Worm (Caenorhabditis elegans) whole organism, L2 larva: ENCODE data around the gene R166.3.

Source experiments
- C34F6.9 ChIP-seq: fragments of 150-350 bp; optimal IDR thresholded peaks from 2 replicates; lab custom pipeline; 2014; ENCODE audit warnings: missing biosample characterization, missing genetic modification characterization
- F13H6.1 ChIP-seq: sonication (generic microtip); optimal IDR thresholded peaks from 2 replicates; lab custom pipeline; 2016; ENCODE audit warnings: missing genetic modification characterization, missing compliant biosample characterization
- R02D3.7 ChIP-seq: fragments of 150-350 bp; optimal IDR thresholded peaks from 2 replicates; lab custom pipeline; 2014; ENCODE audit warnings: missing biosample characterization, missing genetic modification characterization
- Y55F3AM.14 ChIP-seq: fragments of 200-800 bp; sonication (Bioruptor generic); optimal IDR thresholded peaks from 2 replicates; lab custom pipeline; 2018; ENCODE audit warnings: mild to moderate bottlenecking, missing genetic modification characterization, missing compliant biosample characterization
- ZK546.5 ChIP-seq: sonication (generic microtip); optimal IDR thresholded peaks from 2 replicates; lab custom pipeline; 2017; ENCODE audit warnings: missing biosample characterization, missing genetic modification characterization
- alr-1 ChIP-seq: fragments of 150-350 bp; optimal IDR thresholded peaks from 2 replicates; lab custom pipeline; 2014; ENCODE audit warnings: missing biosample characterization, missing genetic modification characterization
- aly-2 ChIP-seq: fragments of 150-350 bp; optimal IDR thresholded peaks from 2 replicates; lab custom pipeline; 2014; ENCODE audit warnings: missing biosample characterization, missing genetic modification characterization
- ama-1 ChIP-seq: fragments of 150-350 bp; optimal IDR thresholded peaks from 2 replicates; lab custom pipeline; 2018; ENCODE audit warnings: inconsistent platforms
- blmp-1 ChIP-seq: sonication (generic microtip); optimal IDR thresholded peaks from 2 replicates; lab custom pipeline; 2017; ENCODE audit warnings: missing genetic modification characterization, mild to moderate bottlenecking, missing compliant biosample characterization, antibody characterized with exemption, moderate library complexity; ENCODE audit not compliant: insufficient read depth
- ceh-16 ChIP-seq: fragments of 150-350 bp; optimal IDR thresholded peaks from 2 replicates; lab custom pipeline; 2014; ENCODE audit warnings: missing biosample characterization, missing genetic modification characterization
- ceh-82 ChIP-seq: fragments of 150-350 bp; optimal IDR thresholded peaks from 2 replicates; lab custom pipeline; 2014; ENCODE audit warnings: missing biosample characterization, missing genetic modification characterization
- crh-2 ChIP-seq: sonication (generic microtip); optimal IDR thresholded peaks from 2 replicates; lab custom pipeline; 2017; ENCODE audit warnings: missing biosample characterization, missing genetic modification characterization
- dmd-4 ChIP-seq: sonication (generic microtip); optimal IDR thresholded peaks from 2 replicates; lab custom pipeline; 2017; ENCODE audit warnings: missing biosample characterization, missing genetic modification characterization
- egl-27 ChIP-seq: sonication (generic microtip); optimal IDR thresholded peaks from 3 replicates; lab custom pipeline; 2017; ENCODE audit warnings: missing biosample characterization, missing genetic modification reagents, missing genetic modification characterization
- elt-1 ChIP-seq: fragments of 150-350 bp; optimal IDR thresholded peaks from 2 replicates; lab custom pipeline; 2014; ENCODE audit warnings: missing biosample characterization, missing genetic modification characterization
- elt-3 ChIP-seq: sonication (generic microtip); optimal IDR thresholded peaks from 2 replicates; lab custom pipeline; 2017; ENCODE audit warnings: missing biosample characterization, missing genetic modification characterization
- fos-1 ChIP-seq: fragments of 150-350 bp; optimal IDR thresholded peaks from 2 replicates; lab custom pipeline; 2014; ENCODE audit warnings: missing biosample characterization, missing genetic modification characterization
- gmeb-1 ChIP-seq: fragments of 150-350 bp; optimal IDR thresholded peaks from 2 replicates; lab custom pipeline; 2014; ENCODE audit warnings: missing biosample characterization, missing genetic modification characterization
- lin-11 ChIP-seq: fragments of 150-350 bp; sonication (generic microtip); optimal IDR thresholded peaks from 2 replicates; lab custom pipeline; 2014; ENCODE audit warnings: missing biosample characterization, missing genetic modification characterization, inconsistent platforms, mixed read lengths
- lin-13 ChIP-seq: fragments of 150-350 bp; optimal IDR thresholded peaks from 2 replicates; lab custom pipeline; 2014; ENCODE audit warnings: missing biosample characterization, missing genetic modification reagents, missing genetic modification characterization
- lin-39 ChIP-seq: fragments of 150-350 bp; optimal IDR thresholded peaks from 2 replicates; lab custom pipeline; 2014; ENCODE audit warnings: missing biosample characterization, missing genetic modification reagents, missing genetic modification characterization
- lsy-2 ChIP-seq, 2 experiments: fragments of 150-350 bp in 1 of 2; sonication (generic microtip) in 1 of 2; optimal IDR thresholded peaks; 2 replicates each; lab custom pipeline; 2014 to 2017; ENCODE audit warnings: missing biosample characterization in 2 of 2, missing genetic modification characterization in 2 of 2
- mab-5 ChIP-seq: fragments of 150-350 bp; optimal IDR thresholded peaks from 2 replicates; lab custom pipeline; 2014; ENCODE audit warnings: missing biosample characterization, missing genetic modification characterization
- mbf-1 ChIP-seq: sonication (generic microtip); optimal IDR thresholded peaks from 2 replicates; lab custom pipeline; 2017; ENCODE audit warnings: missing biosample characterization, missing genetic modification characterization
- mdl-1 ChIP-seq, 2 experiments: fragments of 150-350 bp in 1 of 2; sonication (generic microtip) in 1 of 2; optimal IDR thresholded peaks; 2 replicates each; lab custom pipeline; 2017; ENCODE audit warnings: missing biosample characterization in 2 of 2, missing genetic modification characterization in 2 of 2
- nhr-10 ChIP-seq: sonication (generic microtip); optimal IDR thresholded peaks from 2 replicates; lab custom pipeline; 2017; ENCODE audit warnings: missing biosample characterization, missing genetic modification characterization
- nhr-11 ChIP-seq: fragments of 150-350 bp; optimal IDR thresholded peaks from 2 replicates; lab custom pipeline; 2014; ENCODE audit warnings: missing biosample characterization, missing genetic modification characterization
- nhr-129 ChIP-seq: fragments of 150-350 bp; optimal IDR thresholded peaks from 2 replicates; lab custom pipeline; 2014; ENCODE audit warnings: missing biosample characterization, missing genetic modification characterization
- nhr-21 ChIP-seq: fragments of 150-350 bp; optimal IDR thresholded peaks from 2 replicates; lab custom pipeline; 2014; ENCODE audit warnings: missing biosample characterization, missing genetic modification characterization
- nhr-23 ChIP-seq: fragments of 150-350 bp; optimal IDR thresholded peaks from 2 replicates; lab custom pipeline; 2014; ENCODE audit warnings: missing biosample characterization, missing genetic modification reagents, missing genetic modification characterization
- nhr-237 ChIP-seq: fragments of 150-350 bp; optimal IDR thresholded peaks from 2 replicates; lab custom pipeline; 2014; ENCODE audit warnings: missing biosample characterization, missing genetic modification characterization
- nhr-25 ChIP-seq: fragments of 150-350 bp; sonication (generic microtip); optimal IDR thresholded peaks from 3 replicates; lab custom pipeline; 2014; ENCODE audit warnings: missing biosample characterization, missing genetic modification characterization
- nhr-6 ChIP-seq: fragments of 150-350 bp; optimal IDR thresholded peaks from 2 replicates; lab custom pipeline; 2014; ENCODE audit warnings: missing biosample characterization, missing genetic modification characterization
- nhr-77 ChIP-seq: fragments of 150-350 bp; optimal IDR thresholded peaks from 2 replicates; lab custom pipeline; 2014; ENCODE audit warnings: missing biosample characterization, missing genetic modification characterization
- peb-1 ChIP-seq: fragments of 150-350 bp; optimal IDR thresholded peaks from 2 replicates; lab custom pipeline; 2014; ENCODE audit warnings: missing biosample characterization, missing genetic modification characterization
- sem-4 ChIP-seq: fragments of 150-350 bp; optimal IDR thresholded peaks from 2 replicates; lab custom pipeline; 2014; ENCODE audit warnings: missing biosample characterization, missing genetic modification reagents, missing genetic modification characterization
- skn-1 ChIP-seq: sonication (generic microtip); optimal IDR thresholded peaks from 2 replicates; lab custom pipeline; 2017; ENCODE audit warnings: missing biosample characterization, missing genetic modification characterization
- sma-3 ChIP-seq: sonication (generic microtip); optimal IDR thresholded peaks from 2 replicates; lab custom pipeline; 2016; ENCODE audit warnings: missing genetic modification reagents, missing genetic modification characterization, missing compliant biosample characterization
- sma-9 ChIP-seq, 2 experiments: fragments of 150-350 bp in 1 of 2; sonication (generic microtip) in 1 of 2; optimal IDR thresholded peaks; 2 replicates each; lab custom pipeline; 2014 to 2016; ENCODE audit warnings: missing genetic modification characterization in 2 of 2, mild to moderate bottlenecking in 1 of 2, missing biosample characterization in 1 of 2, missing compliant biosample characterization in 1 of 2, missing genetic modification reagents in 1 of 2, moderate library complexity in 1 of 2
- snpc-4 ChIP-seq: fragments of 150-350 bp; optimal IDR thresholded peaks from 2 replicates; lab custom pipeline; 2014; ENCODE audit warnings: missing biosample characterization, missing genetic modification characterization
- unc-39 ChIP-seq: fragments of 150-350 bp; optimal IDR thresholded peaks from 2 replicates; lab custom pipeline; 2014; ENCODE audit warnings: missing biosample characterization, missing genetic modification characterization
- unc-55 ChIP-seq: fragments of 150-350 bp; sonication (generic microtip); optimal IDR thresholded peaks from 3 replicates; lab custom pipeline; 2014; ENCODE audit warnings: missing biosample characterization, missing genetic modification reagents, missing genetic modification characterization
- unc-62 ChIP-seq: fragments of 150-350 bp; optimal IDR thresholded peaks from 2 replicates; lab custom pipeline; 2014; ENCODE audit warnings: missing biosample characterization, missing genetic modification reagents, missing genetic modification characterization
- zag-1 ChIP-seq: fragments of 150-350 bp; optimal IDR thresholded peaks from 2 replicates; lab custom pipeline; 2014; ENCODE audit warnings: missing biosample characterization, missing genetic modification characterization
- ztf-1 ChIP-seq: fragments of 200-800 bp; sonication (Bioruptor generic); conservative IDR thresholded peaks from 2 replicates; pipeline ENCODE4 v1.3.6; 2022; ENCODE audit warnings: missing genetic modification characterization, missing compliant biosample characterization
- ztf-11 ChIP-seq: sonication (generic microtip); optimal IDR thresholded peaks from 2 replicates; lab custom pipeline; 2017; ENCODE audit warnings: missing biosample characterization, missing genetic modification characterization
- ztf-4 ChIP-seq: fragments of 150-350 bp; optimal IDR thresholded peaks from 2 replicates; lab custom pipeline; 2014; ENCODE audit warnings: missing biosample characterization, missing genetic modification characterization

The R166.3 gene

ce11 chrII:10563368-10563767 lies 24.2 kb upstream of the R166.3 start, which contains the start of gene cdc-48.1 (continued):
- TF ChIP-seq mbf-1 (tag; lab: Kevin White, UChicago) (peak; percentile 70), mab-5 (tag; lab: Kevin White, UChicago) (peak; percentile 98), nhr-237 (tag; lab: Kevin White, UChicago) (peak; percentile 93), ceh-82 (tag; lab: Kevin White, UChicago) (peak; percentile 98), lin-13 (peak; percentile 100), nhr-21 (tag; lab: Kevin White, UChicago) (peak; percentile 100)
- TF ChIP-seq, all 48 proteins: peak for 46

DNA sequence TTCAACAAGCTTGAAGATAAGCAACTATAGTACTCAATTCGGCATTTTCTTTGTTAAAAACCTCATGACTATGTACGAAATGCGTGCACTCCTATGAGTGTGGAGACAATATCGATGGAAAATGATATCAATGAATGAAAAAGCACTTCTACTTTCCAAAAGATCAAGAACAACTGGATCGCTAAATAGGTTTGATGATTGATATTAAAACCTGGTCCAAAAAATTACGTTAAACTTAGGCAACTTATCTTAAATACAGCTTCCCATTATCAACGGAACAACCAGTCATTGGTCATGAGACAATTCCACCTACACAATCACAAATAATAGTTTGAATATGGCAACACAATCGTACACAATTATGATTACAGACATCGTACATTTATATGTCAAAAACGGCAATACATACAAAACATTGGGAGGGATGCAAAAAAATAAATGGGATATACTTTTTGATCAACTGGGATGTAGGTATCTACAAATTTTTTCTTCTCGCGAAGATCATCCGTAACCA lies 20.6 kb upstream of the R166.3 start:
- TF ChIP-seq Y55F3AM.14 (GFP tag; lab: Kevin White, UChicago), result no peak
- peak; percentile 23 for TF ChIP-seq nhr-21 (tag; lab: Kevin White, UChicago)
- peak; percentile 4 for TF ChIP-seq fos-1 (tag; lab: Kevin White, UChicago)
- TF ChIP-seq sma-9 (GFP tag; optimal IDR thresholded peaks at IDR 0.05; lab: Kevin White, UChicago), result no peak
- no peak for TF ChIP-seq sma-9 (tag; optimal IDR thresholded peaks at IDR 0.05; lab: Kevin White, UChicago)
- peak; percentile 13 for TF ChIP-seq nhr-6 (tag; lab: Kevin White, UChicago)
- TF ChIP-seq ama-1, result peak; percentile 7

DNA sequence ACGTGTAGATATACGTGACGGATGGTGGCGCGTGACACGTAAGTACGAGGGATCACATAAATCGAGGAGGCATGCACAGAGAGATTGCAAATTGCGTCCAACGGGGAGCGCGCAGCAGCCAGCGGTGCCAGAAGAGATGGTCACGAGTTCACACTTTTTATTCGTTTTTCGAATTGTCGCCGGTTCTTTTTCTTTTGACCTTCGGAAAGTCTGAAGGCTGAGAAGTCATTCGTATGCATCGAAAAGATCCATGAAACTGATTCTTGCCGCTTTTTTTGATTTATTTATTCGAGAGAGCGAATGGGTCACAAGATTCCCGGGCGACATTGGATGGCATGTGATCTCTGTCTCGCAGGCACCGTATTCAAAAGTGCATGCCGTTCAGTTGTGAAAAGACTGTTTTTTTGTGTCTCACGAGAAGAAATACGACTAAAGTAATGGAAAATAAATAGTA lies 19.9 kb upstream of the R166.3 start:
- TF ChIP-seq nhr-237 (tag; lab: Kevin White, UChicago), result no peak
- no peak for TF ChIP-seq unc-62
- no peak for TF ChIP-seq egl-27 (tag; lab: Kevin White, UChicago)
- peak; percentile 85 for TF ChIP-seq nhr-25 (tag; lab: Kevin White, UChicago)
- no peak for TF ChIP-seq R02D3.7 (tag; lab: Kevin White, UChicago)
- TF ChIP-seq ama-1, result peak; percentile 81
- peak; percentile 53 for TF ChIP-seq Y55F3AM.14 (GFP tag; lab: Kevin White, UChicago)
- TF ChIP-seq dmd-4 (tag; lab: Kevin White, UChicago), result no peak
- TF ChIP-seq ceh-82 (tag; lab: Kevin White, UChicago), result no peak
- TF ChIP-seq sma-3 (GFP tag; lab: Kevin White, UChicago), result peak; percentile 59
- no peak for TF ChIP-seq nhr-77
- TF ChIP-seq F13H6.1 (tag; lab: Kevin White, UChicago), result peak; percentile 50
- TF ChIP-seq skn-1 (tag; lab: Kevin White, UChicago), result no peak
- TF ChIP-seq C34F6.9 (tag; lab: Kevin White, UChicago), result peak; percentile 86
- no peak for TF ChIP-seq ceh-16 (tag; lab: Kevin White, UChicago)
- TF ChIP-seq crh-2 (tag; lab: Kevin White, UChicago), result no peak
- peak in 1 of 2 experiments; percentile 7 for TF ChIP-seq mdl-1 (tag; optimal IDR thresholded peaks at IDR 0.05; lab: Kevin White, UChicago)
- TF ChIP-seq ztf-11 (tag; lab: Kevin White, UChicago), result no peak
- TF ChIP-seq unc-55 (GFP tag; lab: Kevin White, UChicago), result no peak
- peak in 1 of 2 experiments; percentile 67 for TF ChIP-seq lsy-2 (tag; optimal IDR thresholded peaks at IDR 0.05; lab: Kevin White, UChicago)
- peak; percentile 73 for TF ChIP-seq sma-9 (GFP tag; optimal IDR thresholded peaks at IDR 0.05; lab: Kevin White, UChicago)
- no peak for TF ChIP-seq sma-9 (tag; optimal IDR thresholded peaks at IDR 0.05; lab: Kevin White, UChicago)
- no peak for TF ChIP-seq zag-1 (tag; lab: Kevin White, UChicago)
- TF ChIP-seq ztf-1 (GFP tag; lab: Robert Waterston, UW), result no peak
- TF ChIP-seq snpc-4 (tag; lab: Kevin White, UChicago), result peak; percentile 28
- TF ChIP-seq mbf-1 (tag; lab: Kevin White, UChicago), result no peak
- peak; percentile 77 for TF ChIP-seq nhr-129 (tag; lab: Kevin White, UChicago)
- TF ChIP-seq mab-5 (tag; lab: Kevin White, UChicago), result peak; percentile 41
- TF ChIP-seq ztf-4, result peak; percentile 62
- no peak for TF ChIP-seq aly-2 (tag; lab: Kevin White, UChicago)
- TF ChIP-seq peb-1, result no peak
- no peak for TF ChIP-seq nhr-6 (tag; lab: Kevin White, UChicago)
- peak; percentile 68 for TF ChIP-seq nhr-21 (tag; lab: Kevin White, UChicago)
- TF ChIP-seq fos-1 (tag; lab: Kevin White, UChicago), result no peak
- no peak for TF ChIP-seq alr-1
- no peak for TF ChIP-seq elt-3
- TF ChIP-seq elt-1 (tag; lab: Kevin White, UChicago), result no peak
- no peak for TF ChIP-seq ZK546.5
- peak; percentile 60 for TF ChIP-seq blmp-1 (tag; lab: Kevin White, UChicago)
- no peak for TF ChIP-seq nhr-23 (tag; lab: Kevin White, UChicago)
- TF ChIP-seq sem-4, result peak; percentile 73
- no peak for TF ChIP-seq unc-39
- TF ChIP-seq lin-39 (tag; lab: Kevin White, UChicago), result no peak
- TF ChIP-seq lin-13, result peak; percentile 3
- peak; percentile 60 for TF ChIP-seq gmeb-1 (tag; lab: Kevin White, UChicago)
- TF ChIP-seq nhr-11 (tag; lab: Kevin White, UChicago), result no peak
- peak; percentile 16 for TF ChIP-seq lin-11 (tag; lab: Kevin White, UChicago)
- TF ChIP-seq nhr-10 (tag; lab: Kevin White, UChicago), result no peak
